Fruit fly (Drosophila melanogaster) whole organism, prepupa: ENCODE measurements around the gene MED24.

ENCODE experiments used
- CG11762 ChIP-seq: fragments of 200-800 bp; sonication (Bioruptor generic); optimal IDR thresholded peaks from 3 replicates; lab custom pipeline; 2016; ENCODE audit warnings: missing biosample characterization, missing genetic modification characterization; ENCODE audit not compliant: insufficient read depth
- CG16779 ChIP-seq: fragments of 200-800 bp; sonication (Bioruptor generic); optimal IDR thresholded peaks from 3 replicates; lab custom pipeline; 2017; ENCODE audit warnings: missing biosample characterization, mild to moderate bottlenecking, missing genetic modification characterization
- CG3032 ChIP-seq: fragments of 200-800 bp; optimal IDR thresholded peaks from 2 replicates; lab custom pipeline; 2019; ENCODE audit warnings: missing biosample characterization, mild to moderate bottlenecking, missing genetic modification characterization, moderate library complexity
- CG31627 ChIP-seq: fragments of 200-800 bp; sonication (Bioruptor generic); optimal IDR thresholded peaks from 3 replicates; lab custom pipeline; 2016; ENCODE audit warnings: missing biosample characterization, missing genetic modification characterization
- Eip75B ChIP-seq: fragments of 200-800 bp; sonication (Bioruptor generic); optimal IDR thresholded peaks from 3 replicates; lab custom pipeline; 2016; ENCODE audit warnings: missing biosample characterization, missing genetic modification characterization
- Eip78C ChIP-seq: fragments of 200-800 bp; sonication (Bioruptor generic); peaks from one replicate; lab custom pipeline; 2016; ENCODE audit warnings: missing biosample characterization, missing genetic modification characterization
- Hr39 ChIP-seq: fragments of 200-800 bp; sonication (Bioruptor generic); optimal IDR thresholded peaks from 2 replicates; lab custom pipeline; 2016; ENCODE audit warnings: missing biosample characterization, missing genetic modification characterization
- dac ChIP-seq: fragments of 200-800 bp; sonication (Bioruptor generic); optimal IDR thresholded peaks from 2 replicates; lab custom pipeline; 2017; ENCODE audit warnings: missing biosample characterization, mild to moderate bottlenecking, missing genetic modification characterization
- eg ChIP-seq: fragments of 200-800 bp; sonication (Bioruptor generic); IDR thresholded peaks from 3 replicates; pipeline ENCODE4 v1.3.6; 2022; ENCODE audit warnings: missing biosample characterization, missing genetic modification characterization
- net ChIP-seq: fragments of 200-800 bp; sonication (Bioruptor generic); optimal IDR thresholded peaks from 3 replicates; lab custom pipeline; 2016; ENCODE audit warnings: missing biosample characterization, missing genetic modification characterization
- spab ChIP-seq: fragments of 200-800 bp; sonication (Bioruptor generic); optimal IDR thresholded peaks from 2 replicates; lab custom pipeline; 2017; ENCODE audit warnings: missing biosample characterization, mild to moderate bottlenecking, missing genetic modification characterization, missing genetic modification reagents

- no peak for TF ChIP-seq CG16779 (tag; lab: Kevin White, UChicago)
- TF ChIP-seq CG3032 (tag; lab: Kevin White, UChicago) = no peak
- TF ChIP-seq Eip78C (GFP tag; lab: Kevin White, UChicago) = no peak
- no peak for TF ChIP-seq Hr39 (GFP tag; lab: Kevin White, UChicago)
- no peak for TF ChIP-seq net (GFP tag; lab: Kevin White, UChicago)
- no peak for TF ChIP-seq CG11762 (GFP tag; lab: Kevin White, UChicago)
- no peak for TF ChIP-seq eg (GFP tag; lab: Robert Waterston, UW)
- TF ChIP-seq spab = no peak
- TF ChIP-seq CG31627 (GFP tag; lab: Kevin White, UChicago) = no peak
- TF ChIP-seq Eip75B = no peak
- TF ChIP-seq dac (GFP tag; lab: Kevin White, UChicago) = no peak
These were observed 40.8 kb upstream of the MED24 start for dm6 chr3L:8150284-8150683.
